Worm (Caenorhabditis elegans) whole organism, dauer: ENCODE data around the gene F57F5.3.

Experiments
- unc-62 ChIP-seq: sonication (generic microtip); optimal IDR thresholded peaks from 2 replicates; lab custom pipeline; 2017; ENCODE audit warnings: missing biosample characterization, missing genetic modification reagents, missing genetic modification characterization

Gene F57F5.3

ce11 chrV:11982309-11982708 lies 24.1 kb downstream of the F57F5.3 start, which contains the start of gene rpt-1:
Gene rpt-1, minus strand, starts transcription at chrV:11982397.
- TF ChIP-seq unc-62 (GFP tag; lab: Kevin White, UChicago) = no peak

ce11 chrV:11979673-11980561 lies 26.5 kb downstream of the F57F5.3 start, which contains the start of gene snr-4:
Gene snr-4, minus strand, starts transcription at chrV:11979723.
- TF ChIP-seq unc-62 (GFP tag; lab: Kevin White, UChicago) = no peak

- TF ChIP-seq unc-62 (GFP tag; lab: Kevin White, UChicago) = no peak
Observed at ce11 chrV:11978179-11978578, 28.2 kb downstream of the F57F5.3 start, which contains the start of gene mif-2. Gene mif-2, minus strand, starts transcription at chrV:11978459.

DNA sequence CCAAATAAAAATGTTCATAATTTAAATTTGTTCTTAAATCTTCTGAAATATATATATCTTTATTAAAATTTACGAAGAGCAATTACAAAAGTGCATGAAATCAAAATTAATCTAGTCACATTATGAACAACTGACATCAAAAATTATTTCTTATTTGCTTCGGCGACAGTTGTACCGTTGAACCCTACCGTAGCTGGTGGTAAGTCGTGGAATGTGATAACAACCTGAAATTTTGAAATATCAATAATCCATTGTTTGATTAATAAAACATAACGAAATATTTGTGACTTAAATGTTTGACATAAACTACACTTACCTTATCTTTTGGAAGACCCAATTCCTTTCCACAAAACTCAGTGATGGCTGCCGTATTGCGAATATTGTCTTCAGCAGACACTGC lies 29.7 kb downstream of the F57F5.3 start:
- no peak for TF ChIP-seq unc-62 (GFP tag; lab: Kevin White, UChicago)

DNA sequence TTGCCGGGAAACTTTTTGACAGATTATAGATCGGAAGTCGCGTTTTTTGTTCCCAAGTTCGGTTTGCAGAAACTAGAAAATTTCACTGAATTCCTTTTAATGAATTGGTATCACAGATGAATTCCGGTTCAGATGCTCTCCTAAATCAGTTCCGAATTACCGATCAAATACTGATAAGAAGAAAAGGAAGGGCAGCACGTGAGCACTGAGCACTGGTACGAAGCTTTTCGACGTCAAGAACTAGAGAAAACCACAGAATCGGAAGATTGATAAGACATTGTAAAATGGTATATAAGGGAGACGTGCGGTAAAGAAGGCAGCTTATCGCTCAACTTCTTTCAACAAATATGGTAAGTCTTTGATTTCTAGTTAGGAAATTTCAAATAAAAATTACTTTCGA lies 31.2 kb downstream of the F57F5.3 start, which contains the start of gene cpr-1:
Gene cpr-1, plus strand, starts transcription at position 319 of the 400 bp plus-strand sequence.
- TF ChIP-seq unc-62 (GFP tag; lab: Kevin White, UChicago) = no peak

DNA sequence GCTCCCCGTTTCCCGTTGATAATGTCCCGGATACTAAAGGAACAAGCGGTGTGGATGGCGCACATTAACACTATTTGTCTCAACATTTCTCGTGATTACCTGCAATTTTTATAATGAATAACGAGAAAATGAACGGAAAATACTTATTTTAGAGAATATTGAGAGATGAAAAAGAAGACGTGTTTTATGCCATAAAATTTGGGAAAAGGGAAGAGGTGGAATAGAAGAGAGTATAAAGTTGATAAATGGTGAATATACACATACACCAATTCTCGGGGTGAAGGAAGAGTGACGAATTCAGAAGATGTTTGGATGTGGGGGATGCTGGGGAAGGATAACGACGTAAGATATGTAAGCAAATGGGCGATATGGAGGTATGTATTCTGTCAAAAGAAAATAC lies 41.7 kb downstream of the F57F5.3 start, which contains the start of gene F58H1.7:
Gene F58H1.7, minus strand, starts transcription at position 101 of the 400 bp plus-strand sequence.
- TF ChIP-seq unc-62 (GFP tag; lab: Kevin White, UChicago) = no peak

DNA sequence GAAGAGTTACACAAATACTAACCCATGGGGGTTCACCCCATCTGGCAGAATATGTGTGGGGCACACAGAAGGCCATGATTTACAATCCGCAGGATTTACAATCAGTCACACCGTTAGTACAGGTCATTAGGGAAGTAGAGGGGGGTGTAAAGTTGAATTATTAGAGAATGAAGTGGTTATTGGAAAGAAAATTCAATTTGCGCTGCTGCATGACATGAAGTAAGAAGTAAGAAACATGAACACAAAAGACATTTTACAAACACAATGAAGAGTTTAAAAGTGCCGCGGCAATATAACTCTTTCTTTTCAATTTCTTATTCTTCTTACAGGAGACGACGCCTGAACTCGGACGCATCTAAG lies 45.6 kb downstream of the F57F5.3 start:
- TF ChIP-seq unc-62 (GFP tag; lab: Kevin White, UChicago) = no peak

ce11 chrV:11960084-11960830 lies 46.1 kb downstream of the F57F5.3 start:
- TF ChIP-seq unc-62 (GFP tag; lab: Kevin White, UChicago) = no peak

ce11 chrV:11958343-11959291 lies 47.8 kb downstream of the F57F5.3 start, which contains the start of gene F58H1.5:
Gene F58H1.5, plus strand, starts transcription at chrV:11958393.
- TF ChIP-seq unc-62 (GFP tag; lab: Kevin White, UChicago) = no peak

- TF ChIP-seq unc-62 (GFP tag; lab: Kevin White, UChicago) = no peak
Observed at ce11 chrV:11955617-11956016, 50.8 kb downstream of the F57F5.3 start.
